Fruit fly (Drosophila melanogaster): ENCODE measurements around the gene CG13708.

CG13708 gene

dm6 chr3L:4853070-4853469, 19.7 kb upstream of the CG13708 start:
- peak; percentile 83 for TF ChIP-seq svp (GFP tag)
- no peak for TF ChIP-seq Sox15 (GFP tag; optimal IDR thresholded peaks at IDR 0.05)

- TF ChIP-seq svp (GFP tag) (no peak), achi (GFP tag; optimal IDR thresholded peaks at IDR 0.05) (peak; percentile 13), CG34406 (GFP tag; optimal IDR thresholded peaks at IDR 0.05) (no peak), Eip78C (GFP tag) (peak; percentile 19), CG10631 (GFP tag; optimal IDR thresholded peaks at IDR 0.05) (no peak), dac (GFP tag; optimal IDR thresholded peaks at IDR 0.05) (no peak), Met (GFP tag; optimal IDR thresholded peaks at IDR 0.05) (no peak), Hr4 (GFP tag; optimal IDR thresholded peaks at IDR 0.05) (no peak), fd59A (GFP tag; optimal IDR thresholded peaks at IDR 0.05) (no peak), OdsH (GFP tag; optimal IDR thresholded peaks at IDR 0.05) (peak; percentile 4)
These were observed 19.1 kb upstream of the CG13708 start, which contains the start of gene CG32237 for dm6 chr3L:4852411-4853050. CG32237 (minus strand) TSS chr3L:4852461.

dm6 chr3L:4848066-4848465, 14.7 kb upstream of the CG13708 start:
- TF ChIP-seq spab (GFP tag; optimal IDR thresholded peaks at IDR 0.05) (no peak), fd85E (GFP tag; optimal IDR thresholded peaks at IDR 0.05) (no peak), CG16779 (tag; optimal IDR thresholded peaks at IDR 0.05) (no peak), Met (GFP tag; optimal IDR thresholded peaks at IDR 0.05) (no peak), svp (GFP tag) (peak; percentile 1), vri (GFP tag; optimal IDR thresholded peaks at IDR 0.05) (no peak), Hr38 (GFP tag; optimal IDR thresholded peaks at IDR 0.05) (no peak), CG11294 (GFP tag; IDR thresholded peaks at IDR 0.05) (0 out of 2 replicates have a peak, but pooled peaks have one; percentile 17), CG3919 (GFP tag; optimal IDR thresholded peaks at IDR 0.05) (no peak), CG31627 (GFP tag; optimal IDR thresholded peaks at IDR 0.05) (no peak), Hr39 (GFP tag; optimal IDR thresholded peaks at IDR 0.05) (no peak), CG6163 (GFP tag; IDR thresholded peaks at IDR 0.05) (peak; percentile 55; the same call in 1 of the 3 replicates), fd59A (GFP tag; optimal IDR thresholded peaks at IDR 0.05) (no peak), ss (GFP tag; optimal IDR thresholded peaks at IDR 0.05) (no peak), Hr4 (GFP tag; optimal IDR thresholded peaks at IDR 0.05) (no peak), CG7368 (GFP tag; optimal IDR thresholded peaks at IDR 0.05) (no peak), Gug (GFP tag; IDR thresholded peaks at IDR 0.05) (0 out of 2 replicates have a peak, but pooled peaks have one; percentile 28), CG32006 (GFP tag; optimal IDR thresholded peaks at IDR 0.05) (no peak), CG8632 (GFP tag; optimal IDR thresholded peaks at IDR 0.05) (no peak), Sox15 (GFP tag; optimal IDR thresholded peaks at IDR 0.05) (no peak), CG8119 (GFP tag; IDR thresholded peaks at IDR 0.05) (peak; percentile 53; the same call in 2 of the 3 replicates), esn (GFP tag; optimal IDR thresholded peaks at IDR 0.05) (no peak), CG6808 (GFP tag; optimal IDR thresholded peaks at IDR 0.05) (no peak), CG11762 (GFP tag; optimal IDR thresholded peaks at IDR 0.05; ENCODE audit: insufficient read depth) (no peak), CG34406 (GFP tag; optimal IDR thresholded peaks at IDR 0.05) (no peak), CG3032 (tag; optimal IDR thresholded peaks at IDR 0.05) (no peak), Eip93F (GFP tag; optimal IDR thresholded peaks at IDR 0.05) (no peak), dac (GFP tag; optimal IDR thresholded peaks at IDR 0.05) (no peak), CG6854 (GFP tag; optimal IDR thresholded peaks at IDR 0.05) (no peak), CG15336 (GFP tag; IDR thresholded peaks at IDR 0.05) (no peak), Ets96B (tag; optimal IDR thresholded peaks at IDR 0.05) (no peak), net (GFP tag; optimal IDR thresholded peaks at IDR 0.05) (no peak), cyc (GFP tag; optimal IDR thresholded peaks at IDR 0.05) (no peak), achi (GFP tag; optimal IDR thresholded peaks at IDR 0.05) (no peak), CG6792 (GFP tag; optimal IDR thresholded peaks at IDR 0.05) (no peak), CG8319 (GFP tag; optimal IDR thresholded peaks at IDR 0.05) (no peak), Lpt (GFP tag; optimal IDR thresholded peaks at IDR 0.05) (no peak), eg (GFP tag; IDR thresholded peaks at IDR 0.05) (peak; percentile 49; the same call in 1 of the 3 replicates), CG10631 (GFP tag; optimal IDR thresholded peaks at IDR 0.05) (no peak), Sox102F (GFP tag; optimal IDR thresholded peaks at IDR 0.05) (no peak), Eip78C (GFP tag) (peak; percentile 39), Smox (GFP tag; optimal IDR thresholded peaks at IDR 0.05) (no peak), OdsH (GFP tag; optimal IDR thresholded peaks at IDR 0.05) (no peak), salr (GFP tag; optimal IDR thresholded peaks at IDR 0.05) (no peak), Blimp-1 (GFP tag; optimal IDR thresholded peaks at IDR 0.05) (no peak)
